Worm (Caenorhabditis elegans) whole organism, early embryonic: ENCODE measurements around the gene Y110A2AL.1.

ENCODE experiments used
- B0310.2 ChIP-seq: sonication (generic microtip); optimal IDR thresholded peaks from 2 replicates; lab custom pipeline; 2016; ENCODE audit warnings: mild to moderate bottlenecking, missing genetic modification characterization, missing compliant biosample characterization
- F13C5.2 ChIP-seq: sonication (generic microtip); optimal IDR thresholded peaks from 2 replicates; lab custom pipeline; 2017; ENCODE audit warnings: mild to moderate bottlenecking, missing genetic modification characterization, inconsistent platforms, missing compliant biosample characterization
- aly-1 ChIP-seq: sonication (generic microtip); optimal IDR thresholded peaks from 2 replicates; lab custom pipeline; 2016; ENCODE audit warnings: missing genetic modification characterization, missing compliant biosample characterization
- ama-1 ChIP-seq: fragments of 150-350 bp; optimal IDR thresholded peaks from 2 replicates; lab custom pipeline; 2014
- ceh-13 ChIP-seq: fragments of 200-800 bp; sonication (Bioruptor generic); optimal IDR thresholded peaks from 2 replicates; lab custom pipeline; 2018; ENCODE audit warnings: mild to moderate bottlenecking, missing genetic modification characterization, missing compliant biosample characterization
- ceh-36 ChIP-seq: sonication (generic microtip); optimal IDR thresholded peaks from 2 replicates; lab custom pipeline; 2016; ENCODE audit warnings: missing genetic modification characterization, inconsistent platforms, missing compliant biosample characterization
- ets-7 ChIP-seq: sonication (generic microtip); optimal IDR thresholded peaks from 2 replicates; lab custom pipeline; 2016; ENCODE audit warnings: missing genotype, missing genetic modification characterization, missing compliant biosample characterization
- flt-1 ChIP-seq: fragments of 200-800 bp; sonication (Bioruptor generic); IDR thresholded peaks from 2 replicates; pipeline ENCODE4 v1.3.6; 2022; ENCODE audit warnings: missing genetic modification characterization, missing compliant biosample characterization
- hmbx-1 ChIP-seq: sonication (generic microtip); optimal IDR thresholded peaks from 2 replicates; lab custom pipeline; 2016; ENCODE audit warnings: mild to moderate bottlenecking, missing genetic modification characterization, missing compliant biosample characterization
- hmg-4 ChIP-seq: fragments of 200-800 bp; sonication (Bioruptor generic); optimal IDR thresholded peaks from 2 replicates; lab custom pipeline; 2018; ENCODE audit warnings: mild to moderate bottlenecking, missing genetic modification characterization, missing compliant biosample characterization
- hnd-1 ChIP-seq: sonication (generic microtip); optimal IDR thresholded peaks from 2 replicates; lab custom pipeline; 2016; ENCODE audit warnings: missing genetic modification characterization, missing compliant biosample characterization
- pes-1 ChIP-seq: fragments of 200-800 bp; sonication (Bioruptor generic); IDR thresholded peaks from 2 replicates; pipeline ENCODE4 v1.3.6; 2022; ENCODE audit warnings: missing genetic modification reagents, missing genetic modification characterization, missing compliant biosample characterization
- scrt-1 ChIP-seq: fragments of 200-800 bp; sonication (Bioruptor generic); IDR thresholded peaks from 2 replicates; pipeline ENCODE4 v1.3.6; 2022; ENCODE audit warnings: missing genetic modification characterization, missing compliant biosample characterization
- sea-1 ChIP-seq: fragments of 200-800 bp; sonication (Bioruptor generic); conservative IDR thresholded peaks from 2 replicates; pipeline ENCODE4 v1.3.6; 2022; ENCODE audit warnings: missing genetic modification characterization, missing compliant biosample characterization
- tbx-11 ChIP-seq: fragments of 200-800 bp; sonication (Bioruptor generic); IDR thresholded peaks from 2 replicates; pipeline ENCODE4 v1.3.6; 2022; ENCODE audit warnings: missing genetic modification characterization, missing compliant biosample characterization
- tbx-37 ChIP-seq: fragments of 200-800 bp; sonication (Bioruptor generic); conservative IDR thresholded peaks from 2 replicates; pipeline ENCODE4 v1.3.6; 2022; ENCODE audit warnings: missing genetic modification reagents, missing genetic modification characterization, missing compliant biosample characterization
- tra-4 ChIP-seq: sonication (generic microtip); optimal IDR thresholded peaks from 2 replicates; lab custom pipeline; 2017; ENCODE audit warnings: missing genetic modification characterization, missing compliant biosample characterization

Y110A2AL.1 gene

ce11 chrII:2846552-2846951, 28.3 kb upstream of the Y110A2AL.1 start:
- TF ChIP-seq F13C5.2 (tag; lab: Kevin White, UChicago) (no peak), ceh-36 (tag; lab: Kevin White, UChicago) (peak; percentile 91)

- TF ChIP-seq hnd-1 (tag; lab: Kevin White, UChicago), result no peak
- TF ChIP-seq F13C5.2 (tag; lab: Kevin White, UChicago), result no peak
- TF ChIP-seq pes-1 (GFP tag; lab: Robert Waterston, UW), result no peak
- no peak for TF ChIP-seq tbx-37 (GFP tag; lab: Robert Waterston, UW)
- no peak for TF ChIP-seq sea-1 (GFP tag; lab: Robert Waterston, UW)
- TF ChIP-seq scrt-1 (GFP tag; lab: Robert Waterston, UW), result no peak
- TF ChIP-seq aly-1 (tag; lab: Kevin White, UChicago), result no peak
- no peak for TF ChIP-seq ama-1 (lab: Kevin White, UChicago)
- no peak for TF ChIP-seq tra-4
- no peak for TF ChIP-seq B0310.2 (tag; lab: Kevin White, UChicago)
- TF ChIP-seq ceh-36 (tag; lab: Kevin White, UChicago), result no peak
- no peak for TF ChIP-seq ceh-13
- TF ChIP-seq tbx-11, result no peak
- no peak for TF ChIP-seq hmbx-1
- no peak for TF ChIP-seq hmg-4 (GFP tag; lab: Kevin White, UChicago)
- no peak for TF ChIP-seq flt-1 (GFP tag; lab: Robert Waterston, UW)
Measured at ce11 chrII:2852493-2852892, 22.4 kb upstream of the Y110A2AL.1 start, which contains the start of gene ptc-3. TSS of gene ptc-3 (minus strand) at chrII:2852593.

ce11 chrII:2853767-2854166, 21.1 kb upstream of the Y110A2AL.1 start:
- TF ChIP-seq ceh-36 (tag; lab: Kevin White, UChicago) (no peak), pes-1 (GFP tag; lab: Robert Waterston, UW) (no peak), tra-4 (no peak), flt-1 (GFP tag; lab: Robert Waterston, UW) (no peak), B0310.2 (tag; lab: Kevin White, UChicago) (no peak), ama-1 (lab: Kevin White, UChicago) (no peak), ceh-13 (no peak), scrt-1 (GFP tag; lab: Robert Waterston, UW) (no peak), aly-1 (tag; lab: Kevin White, UChicago) (no peak), ets-7 (tag; lab: Kevin White, UChicago) (no peak), hmbx-1 (no peak), sea-1 (GFP tag; lab: Robert Waterston, UW) (no peak), tbx-11 (no peak), F13C5.2 (tag; lab: Kevin White, UChicago) (no peak), hmg-4 (GFP tag; lab: Kevin White, UChicago) (no peak), tbx-37 (GFP tag; lab: Robert Waterston, UW) (no peak), hnd-1 (tag; lab: Kevin White, UChicago) (no peak)

- TF ChIP-seq aly-1 (tag; lab: Kevin White, UChicago), result no peak
- no peak for TF ChIP-seq tbx-37 (GFP tag; lab: Robert Waterston, UW)
- no peak for TF ChIP-seq scrt-1 (GFP tag; lab: Robert Waterston, UW)
- no peak for TF ChIP-seq tra-4
- no peak for TF ChIP-seq hmbx-1
- TF ChIP-seq hnd-1 (tag; lab: Kevin White, UChicago), result no peak
- no peak for TF ChIP-seq pes-1 (GFP tag; lab: Robert Waterston, UW)
- no peak for TF ChIP-seq ceh-36 (tag; lab: Kevin White, UChicago)
- no peak for TF ChIP-seq ets-7 (tag; lab: Kevin White, UChicago)
- no peak for TF ChIP-seq ceh-13
- TF ChIP-seq F13C5.2 (tag; lab: Kevin White, UChicago), result no peak
- TF ChIP-seq sea-1 (GFP tag; lab: Robert Waterston, UW), result no peak
- no peak for TF ChIP-seq hmg-4 (GFP tag; lab: Kevin White, UChicago)
- TF ChIP-seq B0310.2 (tag; lab: Kevin White, UChicago), result no peak
Measured at ce11 chrII:2854794-2855193, 20.1 kb upstream of the Y110A2AL.1 start.

ce11 chrII:2856114-2856513, 18.8 kb upstream of the Y110A2AL.1 start:
- TF ChIP-seq pes-1 (GFP tag; lab: Robert Waterston, UW) (no peak), ceh-13 (no peak), flt-1 (GFP tag; lab: Robert Waterston, UW) (no peak), hmg-4 (GFP tag; lab: Kevin White, UChicago) (no peak), tbx-37 (GFP tag; lab: Robert Waterston, UW) (no peak), hnd-1 (tag; lab: Kevin White, UChicago) (no peak), hmbx-1 (no peak)

- TF ChIP-seq hnd-1 (tag; lab: Kevin White, UChicago) (no peak), F13C5.2 (tag; lab: Kevin White, UChicago) (no peak), scrt-1 (GFP tag; lab: Robert Waterston, UW) (no peak)
Measured at ce11 chrII:2857559-2857958, 17.3 kb upstream of the Y110A2AL.1 start.

- no peak for TF ChIP-seq B0310.2 (tag; lab: Kevin White, UChicago)
- TF ChIP-seq aly-1 (tag; lab: Kevin White, UChicago), result no peak
- no peak for TF ChIP-seq sea-1 (GFP tag; lab: Robert Waterston, UW)
- TF ChIP-seq ceh-13, result no peak
- TF ChIP-seq hmbx-1, result no peak
Measured at ce11 chrII:2858851-2859250, 16.1 kb upstream of the Y110A2AL.1 start.

- TF ChIP-seq tbx-11 (no peak), flt-1 (GFP tag; lab: Robert Waterston, UW) (no peak), hnd-1 (tag; lab: Kevin White, UChicago) (no peak), ama-1 (lab: Kevin White, UChicago) (no peak), ceh-36 (tag; lab: Kevin White, UChicago) (peak; percentile 90)
Measured at ce11 chrII:2859315-2859714, 15.6 kb upstream of the Y110A2AL.1 start.
